Fruit fly (Drosophila melanogaster): Measurements from ENCODE around the gene Acn.

Gene Acn

dm6 chr2L:19021278-19022220, 23.6 kb upstream of the Acn start (continued):
- TF ChIP-seq salr (GFP tag; optimal IDR thresholded peaks at IDR 0.05) (peak; percentile 54 to 82), Sox14 (GFP tag; optimal IDR thresholded peaks at IDR 0.05) (peak; percentile 88), CG8119 (GFP tag; IDR thresholded peaks at IDR 0.05) (peak; percentile 89), Eip78C (GFP tag) (peak; percentile 97), CG10631 (GFP tag; optimal IDR thresholded peaks at IDR 0.05) (peak; percentile 84), topi (GFP tag; optimal IDR thresholded peaks at IDR 0.05) (peak; percentile 81), fd85E (GFP tag; optimal IDR thresholded peaks at IDR 0.05) (peak; percentile 1), fkh (GFP tag; optimal IDR thresholded peaks at IDR 0.05) (peak; percentile 29), Hr39 (GFP tag; optimal IDR thresholded peaks at IDR 0.05) (peak; percentile 67), lz (GFP tag; optimal IDR thresholded peaks at IDR 0.05) (peak; percentile 82), CG9139 (GFP tag; optimal IDR thresholded peaks at IDR 0.05) (peak; percentile 80), Eip93F (GFP tag; optimal IDR thresholded peaks at IDR 0.05) (peak; percentile 56), svp (GFP tag) (peak; percentile 92), acj6 (GFP tag; optimal IDR thresholded peaks at IDR 0.05) (peak; percentile 81), dsx (GFP tag; optimal IDR thresholded peaks at IDR 0.05; ENCODE audit: poor library complexity, severe bottlenecking) (peak; percentile 84), Hr4 (GFP tag; optimal IDR thresholded peaks at IDR 0.05) (peak; percentile 71), achi (GFP tag; optimal IDR thresholded peaks at IDR 0.05) (peak; percentile 87), Blimp-1 (GFP tag; optimal IDR thresholded peaks at IDR 0.05) (peak; percentile 61), CG6276 (GFP tag; optimal IDR thresholded peaks at IDR 0.05) (peak; percentile 72), CG6854 (GFP tag; optimal IDR thresholded peaks at IDR 0.05) (peak; percentile 61), CG15336 (GFP tag; IDR thresholded peaks at IDR 0.05) (peak; percentile 84), CG6808 (GFP tag; optimal IDR thresholded peaks at IDR 0.05) (peak; percentile 85), fd59A (GFP tag; optimal IDR thresholded peaks at IDR 0.05) (peak; percentile 87), CG4318 (GFP tag; optimal IDR thresholded peaks at IDR 0.05) (peak; percentile 65), net (GFP tag; optimal IDR thresholded peaks at IDR 0.05) (peak; percentile 72), Hr38 (GFP tag; optimal IDR thresholded peaks at IDR 0.05) (no peak), Eip75B (GFP tag; optimal IDR thresholded peaks at IDR 0.05) (peak; percentile 78), esn (GFP tag; optimal IDR thresholded peaks at IDR 0.05) (peak; percentile 88), CG11902 (GFP tag; optimal IDR thresholded peaks at IDR 0.05) (peak; percentile 66), CG6163 (GFP tag; IDR thresholded peaks at IDR 0.05) (peak; percentile 66; the same call in 2 of the 3 replicates), CG10669 (GFP tag; optimal IDR thresholded peaks at IDR 0.05) (peak; percentile 84), CG8319 (GFP tag; optimal IDR thresholded peaks at IDR 0.05) (peak; percentile 56), CG16779 (tag; optimal IDR thresholded peaks at IDR 0.05) (peak; percentile 83), CG1621 (tag; optimal IDR thresholded peaks at IDR 0.05) (peak; percentile 81), CG11762 (GFP tag; optimal IDR thresholded peaks at IDR 0.05; ENCODE audit: insufficient read depth) (peak; percentile 57)

dm6 chr2L:19022221-19022516, 23.0 kb upstream of the Acn start, which contains the start of gene CG15172:
CG15172 (plus strand) TSS chr2L:19022417.
- TF ChIP-seq spab (GFP tag; optimal IDR thresholded peaks at IDR 0.05): no peak
- no peak for TF ChIP-seq CG7368 (GFP tag; optimal IDR thresholded peaks at IDR 0.05)
- TF ChIP-seq CG9139 (GFP tag; optimal IDR thresholded peaks at IDR 0.05): no peak
- no peak for TF ChIP-seq CG8319 (GFP tag; optimal IDR thresholded peaks at IDR 0.05)
- TF ChIP-seq Hr39 (GFP tag; optimal IDR thresholded peaks at IDR 0.05): no peak
